Fruit fly (Drosophila melanogaster) whole organism, embryonic: Measurements from ENCODE around the gene Ns4.

Source experiments
- Adf1 ChIP-seq: fragments of 200-800 bp; sonication (Bioruptor generic); IDR thresholded peaks from 2 replicates; pipeline ENCODE4 v1.3.6; 2022; ENCODE audit warnings: missing biosample characterization, missing genetic modification characterization
- Asciz ChIP-seq: fragments of 200-800 bp; sonication (Bioruptor generic); optimal IDR thresholded peaks from 2 replicates; lab custom pipeline; 2017; ENCODE audit warnings: missing biosample characterization, mild to moderate bottlenecking, missing genetic modification characterization, missing genetic modification reagents
- Atf-2 ChIP-seq: fragments of 200-800 bp; sonication (Bioruptor generic); optimal IDR thresholded peaks from 2 replicates; lab custom pipeline; 2016; ENCODE audit warnings: missing biosample characterization, missing genetic modification characterization
- B-H1 ChIP-seq: fragments of 200-800 bp; sonication (Bioruptor generic); IDR thresholded peaks from 3 replicates; pipeline ENCODE4 v1.3.6; 2022; ENCODE audit warnings: missing biosample characterization, missing genetic modification characterization
- BtbVII ChIP-seq: fragments of 200-800 bp; sonication (Bioruptor generic); optimal IDR thresholded peaks from 3 replicates; lab custom pipeline; 2017; ENCODE audit warnings: missing biosample characterization, mild to moderate bottlenecking, missing genetic modification characterization
- CG11504 ChIP-seq: fragments of 200-800 bp; sonication (Bioruptor generic); optimal IDR thresholded peaks from 3 replicates; lab custom pipeline; 2019; ENCODE audit warnings: missing biosample characterization, mild to moderate bottlenecking, missing genetic modification characterization, moderate library complexity
- CG1647 ChIP-seq: fragments of 200-800 bp; sonication (Bioruptor generic); optimal IDR thresholded peaks from 3 replicates; lab custom pipeline; 2016; ENCODE audit warnings: missing biosample characterization, missing genetic modification characterization
- CG18599 ChIP-seq: fragments of 200-800 bp; sonication (Bioruptor generic); optimal IDR thresholded peaks from 3 replicates; lab custom pipeline; 2017; ENCODE audit warnings: missing biosample characterization, missing genetic modification characterization, mild to moderate bottlenecking, moderate library complexity, missing genetic modification reagents
- CG18619 ChIP-seq: fragments of 200-800 bp; sonication (Bioruptor generic); optimal IDR thresholded peaks from 3 replicates; lab custom pipeline; 2017; ENCODE audit warnings: missing biosample characterization, mild to moderate bottlenecking, missing genetic modification characterization
- CG2875 ChIP-seq: fragments of 200-800 bp; sonication (Bioruptor generic); optimal IDR thresholded peaks from 2 replicates; lab custom pipeline; 2017; ENCODE audit warnings: missing biosample characterization, mild to moderate bottlenecking, missing genetic modification characterization, missing genetic modification reagents
- CG3163 ChIP-seq: fragments of 200-800 bp; sonication (Bioruptor generic); optimal IDR thresholded peaks from 3 replicates; lab custom pipeline; 2016; ENCODE audit warnings: missing biosample characterization, missing genetic modification characterization
- CG3407 ChIP-seq: fragments of 200-800 bp; sonication (Bioruptor generic); optimal IDR thresholded peaks from 2 replicates; lab custom pipeline; 2018; ENCODE audit warnings: missing biosample characterization, mild to moderate bottlenecking, missing genetic modification characterization
- CG34422 ChIP-seq: fragments of 200-800 bp; sonication (Bioruptor generic); IDR thresholded peaks from 3 replicates; pipeline ENCODE4 v1.3.6; 2022; ENCODE audit warnings: missing biosample characterization, missing genetic modification characterization
- CG4360 ChIP-seq: fragments of 200-800 bp; sonication (Bioruptor generic); IDR thresholded peaks from 2 replicates; pipeline ENCODE4 v1.3.6; 2022; ENCODE audit warnings: missing biosample characterization, missing genetic modification characterization
- CG5245 ChIP-seq: fragments of 200-800 bp; sonication (Bioruptor generic); optimal IDR thresholded peaks from 3 replicates; lab custom pipeline; 2016; ENCODE audit warnings: missing biosample characterization, missing genetic modification characterization
- CG6765 ChIP-seq: fragments of 200-800 bp; sonication (Bioruptor generic); optimal IDR thresholded peaks from 3 replicates; lab custom pipeline; 2017; ENCODE audit warnings: missing biosample characterization, mild to moderate bottlenecking, missing genetic modification characterization
- CG6791 ChIP-seq: fragments of 200-800 bp; sonication (Bioruptor generic); IDR thresholded peaks from 3 replicates; pipeline ENCODE4 v1.3.6; 2022; ENCODE audit warnings: missing biosample characterization, missing genetic modification characterization; ENCODE audit not compliant: partially characterized antibody
- CG7372 ChIP-seq: fragments of 200-800 bp; sonication (Bioruptor generic); IDR thresholded peaks from 2 replicates; pipeline ENCODE4 v1.3.6; 2022; ENCODE audit warnings: missing biosample characterization, missing genetic modification characterization
- CG9876 ChIP-seq: fragments of 200-800 bp; sonication (Bioruptor generic); optimal IDR thresholded peaks from 2 replicates; lab custom pipeline; 2016; ENCODE audit warnings: missing biosample characterization, missing genetic modification characterization
- Chrac-16 ChIP-seq: fragments of 200-800 bp; sonication (Bioruptor generic); optimal IDR thresholded peaks from 3 replicates; lab custom pipeline; 2016; ENCODE audit warnings: missing biosample characterization, missing genetic modification characterization
- Elba2 ChIP-seq: fragments of 200-800 bp; sonication (Bioruptor generic); optimal IDR thresholded peaks from 3 replicates; lab custom pipeline; 2016; ENCODE audit warnings: missing biosample characterization, missing genetic modification characterization
- Hr78 ChIP-seq, 2 experiments: fragments of 200-800 bp in 1 of 2; fragments of >200 bp in 1 of 2; sonication (Bioruptor generic) in 1 of 2; optimal IDR thresholded peaks; 2 replicates each; lab custom pipeline; 2017 to 2019; ENCODE audit warnings: missing biosample characterization in 2 of 2, missing genetic modification characterization in 2 of 2, mild to moderate bottlenecking in 1 of 2, moderate library complexity in 1 of 2
- NC2α ChIP-seq: fragments of 200-800 bp; sonication (Bioruptor generic); optimal IDR thresholded peaks from 2 replicates; lab custom pipeline; 2016; ENCODE audit warnings: missing biosample characterization, missing genetic modification characterization
- Nf-YA ChIP-seq: fragments of 200-800 bp; sonication (Bioruptor generic); IDR thresholded peaks from 2 replicates; pipeline ENCODE4 v1.3.6; 2022; ENCODE audit warnings: missing biosample characterization, missing genetic modification characterization
- Ptx1 ChIP-seq: fragments of 200-800 bp; sonication (Bioruptor generic); IDR thresholded peaks from 2 replicates; pipeline ENCODE4 v1.3.6; 2022; ENCODE audit warnings: missing biosample characterization, missing genetic modification characterization
- Rx ChIP-seq: fragments of 200-800 bp; sonication (Bioruptor generic); IDR thresholded peaks from 2 replicates; pipeline ENCODE4 v1.3.6; 2022; ENCODE audit warnings: missing biosample characterization, missing genetic modification characterization
- Sox100B ChIP-seq: fragments of 200-800 bp; sonication (Bioruptor generic); optimal IDR thresholded peaks from 3 replicates; lab custom pipeline; 2018; ENCODE audit warnings: missing biosample characterization, mild to moderate bottlenecking, missing genetic modification characterization
- Xbp1 ChIP-seq: fragments of 200-800 bp; sonication (Bioruptor generic); optimal IDR thresholded peaks from 3 replicates; lab custom pipeline; 2016; ENCODE audit warnings: missing biosample characterization, mild to moderate bottlenecking, missing genetic modification characterization
- ap ChIP-seq: fragments of 200-800 bp; sonication (Bioruptor generic); IDR thresholded peaks from 2 replicates; pipeline ENCODE4 v1.3.6; 2022; ENCODE audit warnings: missing biosample characterization, missing genetic modification characterization
- bbx ChIP-seq: fragments of 200-800 bp; sonication (Bioruptor generic); IDR thresholded peaks from 2 replicates; pipeline ENCODE4 v1.3.6; 2022; ENCODE audit warnings: missing biosample characterization, missing genetic modification characterization; ENCODE audit not compliant: partially characterized antibody
- br ChIP-seq: fragments of >200 bp; optimal IDR thresholded peaks from 2 replicates; lab custom pipeline; 2017
- cad ChIP-seq: fragments of >200 bp; optimal IDR thresholded peaks from 2 replicates; lab custom pipeline; 2017; ENCODE audit warnings: missing biosample characterization, missing genetic modification characterization
- chinmo ChIP-seq: fragments of 200-800 bp; sonication (Bioruptor generic); IDR thresholded peaks from 4 replicates; pipeline ENCODE4 v1.3.6; 2022; ENCODE audit warnings: missing biosample characterization, missing genetic modification characterization; ENCODE audit not compliant: partially characterized antibody
- crol ChIP-seq: fragments of 200-800 bp; sonication (Bioruptor generic); IDR thresholded peaks from 2 replicates; pipeline ENCODE4 v1.3.6; 2022; ENCODE audit warnings: missing biosample characterization, missing genetic modification characterization
- da ChIP-seq: fragments of 200-800 bp; sonication (Bioruptor generic); optimal IDR thresholded peaks from 2 replicates; lab custom pipeline; 2016; ENCODE audit warnings: missing biosample characterization, missing genetic modification characterization
- dysf ChIP-seq: fragments of 200-800 bp; sonication (Bioruptor generic); IDR thresholded peaks from 3 replicates; pipeline ENCODE4 v1.3.6; 2022; ENCODE audit warnings: missing biosample characterization, missing genetic modification characterization
- grn ChIP-seq: fragments of 200-800 bp; sonication (Bioruptor generic); optimal IDR thresholded peaks from 3 replicates; lab custom pipeline; 2017; ENCODE audit warnings: missing biosample characterization, missing genetic modification characterization
- gt ChIP-seq: fragments of 200-800 bp; sonication (Bioruptor generic); IDR thresholded peaks from 2 replicates; pipeline ENCODE4 v1.3.6; 2022; ENCODE audit warnings: missing biosample characterization, missing genetic modification characterization
- jigr1 ChIP-seq: fragments of 200-800 bp; sonication (Bioruptor generic); IDR thresholded peaks from 3 replicates; pipeline ENCODE4 v1.3.6; 2022; ENCODE audit warnings: missing biosample characterization, missing genetic modification characterization
- knrl ChIP-seq: fragments of 200-800 bp; sonication (Bioruptor generic); IDR thresholded peaks from 3 replicates; pipeline ENCODE4 v1.3.6; 2022; ENCODE audit warnings: missing biosample characterization, missing genetic modification characterization; ENCODE audit not compliant: partially characterized antibody
- nom ChIP-seq: fragments of 200-800 bp; sonication (Bioruptor generic); optimal IDR thresholded peaks from 2 replicates; lab custom pipeline; 2017; ENCODE audit warnings: missing biosample characterization, missing genetic modification characterization, mild to moderate bottlenecking, moderate library complexity, missing genetic modification reagents
- row ChIP-seq: fragments of 200-800 bp; sonication (Bioruptor generic); IDR thresholded peaks from 3 replicates; pipeline ENCODE4 v1.3.6; 2022; ENCODE audit warnings: missing biosample characterization, missing genetic modification characterization
- run ChIP-seq: fragments of 200-800 bp; sonication (Bioruptor generic); optimal IDR thresholded peaks from 3 replicates; lab custom pipeline; 2018; ENCODE audit warnings: missing biosample characterization, mild to moderate bottlenecking, missing genetic modification characterization
- shn ChIP-seq: fragments of 200-800 bp; sonication (Bioruptor generic); optimal IDR thresholded peaks from 3 replicates; lab custom pipeline; 2016; ENCODE audit warnings: missing biosample characterization, missing genetic modification characterization
- slbo ChIP-seq: fragments of 200-800 bp; sonication (Bioruptor generic); IDR thresholded peaks from 2 replicates; pipeline ENCODE4 v1.3.6; 2022; ENCODE audit warnings: missing biosample characterization, missing genetic modification characterization
- sna ChIP-seq: fragments of 200-800 bp; sonication (Bioruptor generic); IDR thresholded peaks from 2 replicates; pipeline ENCODE4 v1.3.6; 2022; ENCODE audit warnings: missing biosample characterization, missing genetic modification characterization; ENCODE audit not compliant: partially characterized antibody
- so ChIP-seq: fragments of 200-800 bp; sonication (Bioruptor generic); IDR thresholded peaks from 3 replicates; pipeline ENCODE4 v1.3.6; 2022; ENCODE audit warnings: missing biosample characterization, missing genetic modification characterization
- sug ChIP-seq: fragments of 200-800 bp; optimal IDR thresholded peaks from 2 replicates; lab custom pipeline; 2019; ENCODE audit warnings: missing biosample characterization, mild to moderate bottlenecking, missing genetic modification characterization, moderate library complexity
- zen2 ChIP-seq: fragments of 200-800 bp; sonication (Bioruptor generic); IDR thresholded peaks from 3 replicates; pipeline ENCODE4 v1.3.6; 2022; ENCODE audit warnings: missing biosample characterization, missing genetic modification characterization; ENCODE audit not compliant: partially characterized antibody

The Ns4 gene

dm6 chr2L:20704511-20705266 is 47.6 kb upstream of the Ns4 start (continued):
- TF ChIP-seq Hr78 (GFP tag; optimal IDR thresholded peaks at IDR 0.05; lab: Kevin White, UChicago) (no peak), dysf (GFP tag; lab: Robert Waterston, UW) (no peak), chinmo (no peak), knrl (GFP tag; lab: Robert Waterston, UW) (no peak), Ptx1 (GFP tag; lab: Robert Waterston, UW) (no peak), Chrac-16 (GFP tag; lab: Kevin White, UChicago) (no peak), Nf-YA (no peak), ap (GFP tag; lab: Robert Waterston, UW) (no peak), CG7372 (GFP tag; lab: Robert Waterston, UW) (peak; percentile 77), CG6765 (no peak), CG3163 (GFP tag; lab: Kevin White, UChicago) (no peak), run (tag; lab: Kevin White, UChicago) (no peak), grn (peak; percentile 60), CG18619 (GFP tag; lab: Kevin White, UChicago) (no peak), da (GFP tag; lab: Kevin White, UChicago) (no peak), Sox100B (GFP tag; lab: Kevin White, UChicago) (no peak), slbo (GFP tag; lab: Robert Waterston, UW) (no peak), Elba2 (GFP tag; lab: Kevin White, UChicago) (no peak), CG6791 (GFP tag; lab: Robert Waterston, UW) (no peak), Asciz (GFP tag; lab: Kevin White, UChicago) (no peak), row (0 out of 3 replicates have a peak, but pooled peaks have one; percentile 11), Adf1 (GFP tag; lab: Robert Waterston, UW) (no peak), BtbVII (GFP tag; lab: Kevin White, UChicago) (peak; percentile 66)

- no peak for TF ChIP-seq bbx
- TF ChIP-seq sna (GFP tag; lab: Robert Waterston, UW) = no peak
- TF ChIP-seq crol = peak; percentile 36; the same call in 1 of the 2 replicates
- TF ChIP-seq Atf-2 (GFP tag; lab: Kevin White, UChicago) = no peak
- TF ChIP-seq CG9876 (GFP tag; lab: Kevin White, UChicago) = no peak
- TF ChIP-seq Adf1 (GFP tag; lab: Robert Waterston, UW) = peak; percentile 27; the same call in 1 of the 2 replicates
- TF ChIP-seq CG2875 (GFP tag; lab: Kevin White, UChicago) = no peak
- TF ChIP-seq CG5245 (GFP tag; lab: Kevin White, UChicago) = no peak
- TF ChIP-seq jigr1 (GFP tag; lab: Robert Waterston, UW) = no peak
- no peak for TF ChIP-seq chinmo
- TF ChIP-seq Rx (GFP tag; lab: Robert Waterston, UW) = no peak
- TF ChIP-seq zen2 (GFP tag; lab: Robert Waterston, UW) = 0 out of 3 replicates have a peak, but pooled peaks have one; percentile 5
- TF ChIP-seq cad (GFP tag; lab: Kevin White, UChicago) = no peak
- TF ChIP-seq CG1647 = no peak
- TF ChIP-seq B-H1 (GFP tag; lab: Robert Waterston, UW) = no peak
- no peak for TF ChIP-seq CG3407
- TF ChIP-seq so = no peak
- peak; percentile 79 for TF ChIP-seq BtbVII (GFP tag; lab: Kevin White, UChicago)
- no peak for TF ChIP-seq CG18599 (GFP tag; lab: Kevin White, UChicago)
- no peak for TF ChIP-seq CG34422
- peak; percentile 90 for TF ChIP-seq sug (tag; lab: Kevin White, UChicago)
- TF ChIP-seq Xbp1 = no peak
- no peak for TF ChIP-seq CG11504 (tag; lab: Kevin White, UChicago)
- no peak for TF ChIP-seq shn (GFP tag; lab: Kevin White, UChicago)
- no peak for TF ChIP-seq gt (GFP tag; lab: Robert Waterston, UW)
- TF ChIP-seq br (lab: Kevin White, UChicago) = no peak
- no peak for TF ChIP-seq NC2α (GFP tag; lab: Kevin White, UChicago)
- no peak for TF ChIP-seq CG4360 (GFP tag; lab: Robert Waterston, UW)
- TF ChIP-seq Ptx1 (GFP tag; lab: Robert Waterston, UW) = no peak
- TF ChIP-seq nom (GFP tag; lab: Kevin White, UChicago) = no peak
Observed at dm6 chr2L:20705869-20706368, 46.4 kb upstream of the Ns4 start.
